Worm (Caenorhabditis elegans) whole organism, L1 larva: ENCODE data around the gene tsen-54.

ENCODE experiments used
- aly-2 ChIP-seq: fragments of 150-350 bp; optimal IDR thresholded peaks from 2 replicates; lab custom pipeline; 2014; ENCODE audit warnings: missing biosample characterization, missing genetic modification characterization
- blmp-1 ChIP-seq: fragments of 150-350 bp; optimal IDR thresholded peaks from 2 replicates; lab custom pipeline; 2014; ENCODE audit warnings: missing biosample characterization, missing genetic modification characterization
- ceh-63 ChIP-seq: fragments of 200-800 bp; sonication (Bioruptor generic); optimal IDR thresholded peaks from 2 replicates; lab custom pipeline; 2018; ENCODE audit warnings: mild to moderate bottlenecking, missing genetic modification characterization, missing compliant biosample characterization
- efl-1 ChIP-seq, 4 experiments: fragments of 150-350 bp; optimal IDR thresholded peaks in 3 of 4; peaks in 1 of 4; 1 replicate in 1 of 4; 2 replicates in 3 of 4; lab custom pipeline; 2014; ENCODE audit warnings: missing biosample characterization in 2 of 4, missing genetic modification characterization in 2 of 4, missing genetic modification reagents in 2 of 4
- egl-27 ChIP-seq, 2 experiments: fragments of 150-350 bp in 1 of 2; sonication (generic microtip); optimal IDR thresholded peaks; 3 replicates each; lab custom pipeline; 2017 to 2018; ENCODE audit warnings: missing biosample characterization in 2 of 2, missing genetic modification characterization in 2 of 2, missing genetic modification reagents in 2 of 2
- elt-2 ChIP-seq: sonication (generic microtip); optimal IDR thresholded peaks from 2 replicates; lab custom pipeline; 2016; ENCODE audit warnings: missing genetic modification characterization, mild to moderate bottlenecking, inconsistent platforms, missing compliant biosample characterization, missing genetic modification reagents
- fkh-4 ChIP-seq: sonication (generic microtip); optimal IDR thresholded peaks from 2 replicates; lab custom pipeline; 2016; ENCODE audit warnings: missing compliant biosample characterization, missing genetic modification characterization, borderline replicate concordance
- irx-1 ChIP-seq: sonication (generic microtip); optimal IDR thresholded peaks from 2 replicates; lab custom pipeline; 2016; ENCODE audit warnings: missing genetic modification characterization, missing compliant biosample characterization
- lir-3 ChIP-seq: sonication (generic microtip); optimal IDR thresholded peaks from 2 replicates; lab custom pipeline; 2016; ENCODE audit warnings: mild to moderate bottlenecking, missing genetic modification characterization, moderate library complexity, missing compliant biosample characterization; ENCODE audit not compliant: poor library complexity
- mef-2 ChIP-seq: fragments of 150-350 bp; optimal IDR thresholded peaks from 2 replicates; lab custom pipeline; 2014; ENCODE audit warnings: missing biosample characterization, missing genetic modification characterization
- nhr-11 ChIP-seq: fragments of 150-350 bp; optimal IDR thresholded peaks from 2 replicates; lab custom pipeline; 2014; ENCODE audit warnings: missing biosample characterization, missing genetic modification characterization
- pag-3 ChIP-seq: sonication (generic microtip); optimal IDR thresholded peaks from 2 replicates; lab custom pipeline; 2017; ENCODE audit warnings: missing genetic modification characterization, mild to moderate bottlenecking, missing compliant biosample characterization, antibody characterized with exemption, borderline replicate concordance; ENCODE audit not compliant: insufficient read depth
- sup-37 ChIP-seq: fragments of 200-800 bp; sonication (Bioruptor generic); optimal IDR thresholded peaks from 2 replicates; lab custom pipeline; 2018; ENCODE audit warnings: mild to moderate bottlenecking, missing genetic modification characterization, missing compliant biosample characterization
- tlp-1 ChIP-seq: fragments of 150-350 bp; optimal IDR thresholded peaks from 2 replicates; lab custom pipeline; 2014; ENCODE audit warnings: missing biosample characterization, missing genetic modification characterization
- unc-130 ChIP-seq: fragments of 150-350 bp; optimal IDR thresholded peaks from 2 replicates; lab custom pipeline; 2017; ENCODE audit warnings: missing biosample characterization, missing genetic modification characterization, inconsistent platforms
- unc-30 ChIP-seq: sonication (generic microtip); optimal IDR thresholded peaks from 2 replicates; lab custom pipeline; 2017; ENCODE audit warnings: missing biosample characterization, missing genetic modification characterization
- unc-62 ChIP-seq: fragments of 150-350 bp; optimal IDR thresholded peaks from 2 replicates; lab custom pipeline; 2014; ENCODE audit warnings: missing biosample characterization, missing genetic modification reagents, missing genetic modification characterization
- unc-86 ChIP-seq: sonication (generic microtip); optimal IDR thresholded peaks from 2 replicates; lab custom pipeline; 2016; ENCODE audit warnings: missing genetic modification characterization, missing compliant biosample characterization

tsen-54 gene

DNA sequence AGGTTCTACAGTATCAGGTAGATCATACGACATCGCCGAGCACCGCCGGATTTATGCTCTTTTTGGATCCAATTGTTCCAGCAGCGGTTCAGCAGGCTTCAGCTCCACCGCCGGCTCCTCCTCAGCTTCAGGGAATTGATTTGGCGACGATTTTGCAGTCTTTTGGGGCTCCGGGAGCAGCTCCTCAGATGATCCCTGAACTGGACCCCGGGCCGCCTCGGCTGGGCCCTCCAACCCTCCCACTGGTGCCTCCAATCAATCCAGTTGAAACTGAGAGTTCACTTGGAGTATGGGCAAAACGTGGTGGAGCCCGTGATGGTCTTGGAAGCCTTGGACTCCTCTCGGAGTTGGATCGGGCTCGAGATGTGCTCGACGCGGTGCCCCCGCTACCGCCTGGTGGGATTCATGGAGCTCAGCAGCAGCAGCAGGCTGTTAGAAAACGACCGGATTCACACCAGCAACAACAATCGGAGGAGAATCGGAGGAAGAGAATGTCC is 42.9 kb downstream of the tsen-54 start:
- TF ChIP-seq unc-130 (tag; lab: Kevin White, UChicago) (no peak), efl-1 (optimal IDR thresholded peaks at IDR 0.05; lab: Kevin White, UChicago) (no peak), efl-1 (GFP tag; optimal IDR thresholded peaks at IDR 0.05 in 1 of 2; lab: Kevin White, UChicago) (peak in 1 of 2 experiments; percentile 49), sup-37 (no peak), unc-86 (tag; lab: Kevin White, UChicago) (no peak)

- TF ChIP-seq mef-2 (tag; lab: Kevin White, UChicago), result no peak
- TF ChIP-seq unc-62, result no peak
- TF ChIP-seq sup-37, result no peak
- TF ChIP-seq nhr-11, result no peak
- TF ChIP-seq fkh-4 (tag; lab: Kevin White, UChicago), result no peak
- TF ChIP-seq pag-3 (tag; lab: Kevin White, UChicago), result no peak
- no peak for TF ChIP-seq irx-1 (tag; lab: Kevin White, UChicago)
- no peak for TF ChIP-seq egl-27 (tag; optimal IDR thresholded peaks at IDR 0.05; lab: Kevin White, UChicago)
- no peak for TF ChIP-seq tlp-1 (tag; lab: Kevin White, UChicago)
- no peak for TF ChIP-seq elt-2
- no peak for TF ChIP-seq blmp-1 (tag; lab: Kevin White, UChicago)
Observed at ce11 chrIV:1992789-1993188, 44.8 kb downstream of the tsen-54 start, which contains the start of gene xpc-1. TSS of gene xpc-1 (plus strand) at chrIV:1993089.

- TF ChIP-seq lir-3 (tag; lab: Kevin White, UChicago), result no peak
- TF ChIP-seq unc-30 (tag; lab: Kevin White, UChicago), result no peak
- TF ChIP-seq aly-2, result no peak
Observed at ce11 chrIV:1997762-1998161, 49.8 kb downstream of the tsen-54 start.

DNA sequence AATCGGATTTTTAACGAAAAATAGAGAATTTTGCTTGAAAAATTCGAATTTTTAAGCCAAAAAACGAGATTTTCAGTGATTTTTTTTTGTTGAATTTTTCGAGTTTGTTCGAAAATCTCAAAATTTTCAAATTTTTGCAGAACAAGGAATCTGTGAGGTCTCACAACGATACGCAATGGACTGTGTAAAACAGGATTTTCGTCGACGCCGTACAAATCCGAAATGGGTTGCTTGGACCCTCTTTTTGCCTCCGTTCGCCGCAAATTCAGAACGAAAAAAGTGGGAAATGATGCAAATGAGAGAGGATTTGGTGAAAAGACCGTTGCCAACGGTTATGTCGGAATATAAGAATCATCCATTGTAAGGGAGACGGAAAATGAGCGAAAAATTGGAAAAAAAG is 54.3 kb downstream of the tsen-54 start:
- TF ChIP-seq ceh-63 (GFP tag; lab: Kevin White, UChicago), result no peak
- TF ChIP-seq efl-1 (optimal IDR thresholded peaks at IDR 0.05; lab: Kevin White, UChicago), result no peak
- peak in 1 of 2 experiments; percentile 90 for TF ChIP-seq efl-1 (GFP tag; optimal IDR thresholded peaks at IDR 0.05 in 1 of 2; lab: Kevin White, UChicago)
